Fruit fly (Drosophila melanogaster) whole organism, embryonic: ENCODE results near the gene CG14221.

Experiments
- Bteb2 ChIP-seq: fragments of 200-800 bp; sonication (Bioruptor generic); optimal IDR thresholded peaks from 2 replicates; lab custom pipeline; 2016; ENCODE audit warnings: missing biosample characterization, missing genetic modification characterization
- CG10267 ChIP-seq: fragments of 200-800 bp; sonication (Bioruptor generic); optimal IDR thresholded peaks from 2 replicates; lab custom pipeline; 2018; ENCODE audit warnings: missing biosample characterization, mild to moderate bottlenecking, missing genetic modification characterization, moderate library complexity
- CG14014 ChIP-seq: fragments of 200-800 bp; sonication (Bioruptor generic); IDR thresholded peaks from 2 replicates; pipeline ENCODE4 v1.3.6; 2022; ENCODE audit warnings: missing biosample characterization, missing genetic modification characterization
- CG15514 ChIP-seq: fragments of 200-800 bp; sonication (Bioruptor generic); optimal IDR thresholded peaks from 3 replicates; lab custom pipeline; 2017; ENCODE audit warnings: missing biosample characterization, missing genetic modification characterization, mild to moderate bottlenecking, moderate library complexity, missing genetic modification reagents
- CG17829 ChIP-seq: fragments of 200-800 bp; optimal IDR thresholded peaks from 2 replicates; lab custom pipeline; 2019; ENCODE audit warnings: missing biosample characterization, mild to moderate bottlenecking, missing genetic modification characterization, moderate library complexity
- CG2120 ChIP-seq: fragments of 200-800 bp; sonication (Bioruptor generic); optimal IDR thresholded peaks from 3 replicates; lab custom pipeline; 2016; ENCODE audit warnings: missing biosample characterization, missing genetic modification characterization
- CG2875 ChIP-seq: fragments of 200-800 bp; sonication (Bioruptor generic); optimal IDR thresholded peaks from 2 replicates; lab custom pipeline; 2017; ENCODE audit warnings: missing biosample characterization, mild to moderate bottlenecking, missing genetic modification characterization, missing genetic modification reagents
- CG32532 ChIP-seq: fragments of 200-800 bp; sonication (Bioruptor generic); IDR thresholded peaks from 2 replicates; pipeline ENCODE4 v1.3.6; 2022; ENCODE audit warnings: missing biosample characterization, missing genetic modification characterization
- CG32767 ChIP-seq: fragments of 200-800 bp; sonication (Bioruptor generic); IDR thresholded peaks from 2 replicates; pipeline ENCODE4 v1.3.6; 2022; ENCODE audit warnings: missing biosample characterization, missing genetic modification characterization
- CG34224 ChIP-seq: fragments of 200-800 bp; sonication (Bioruptor generic); IDR thresholded peaks from 3 replicates; pipeline ENCODE4 v1.3.6; 2022; ENCODE audit warnings: missing biosample characterization, missing genetic modification characterization; ENCODE audit not compliant: partially characterized antibody
- CG4328 ChIP-seq: fragments of 200-800 bp; sonication (Bioruptor generic); optimal IDR thresholded peaks from 3 replicates; lab custom pipeline; 2017; ENCODE audit warnings: missing biosample characterization, missing genetic modification reagents, missing genetic modification characterization
- CG4360 ChIP-seq: fragments of 200-800 bp; sonication (Bioruptor generic); IDR thresholded peaks from 2 replicates; pipeline ENCODE4 v1.3.6; 2022; ENCODE audit warnings: missing biosample characterization, missing genetic modification characterization
- CG4854 ChIP-seq: fragments of 200-800 bp; sonication (Bioruptor generic); optimal IDR thresholded peaks from 2 replicates; lab custom pipeline; 2016; ENCODE audit warnings: missing biosample characterization, missing genetic modification characterization, inconsistent platforms
- CG7357 ChIP-seq: fragments of 200-800 bp; sonication (Bioruptor generic); IDR thresholded peaks from 3 replicates; pipeline ENCODE4 v1.3.6; 2022; ENCODE audit warnings: missing biosample characterization, missing genetic modification characterization
- CG7928 ChIP-seq: fragments of 200-800 bp; sonication (Bioruptor generic); optimal IDR thresholded peaks from 2 replicates; lab custom pipeline; 2017; ENCODE audit warnings: missing biosample characterization, mild to moderate bottlenecking, missing genetic modification characterization
- CG8388 ChIP-seq: fragments of 200-800 bp; sonication (Bioruptor generic); optimal IDR thresholded peaks from 2 replicates; lab custom pipeline; 2019; ENCODE audit warnings: missing biosample characterization, mild to moderate bottlenecking, missing genetic modification characterization, moderate library complexity
- CG9609 ChIP-seq: fragments of 200-800 bp; sonication (Bioruptor generic); optimal IDR thresholded peaks from 3 replicates; lab custom pipeline; 2016; ENCODE audit warnings: missing biosample characterization, missing genetic modification characterization
- CG9817 ChIP-seq: fragments of 200-800 bp; sonication (Bioruptor generic); optimal IDR thresholded peaks from 2 replicates; lab custom pipeline; 2018; ENCODE audit warnings: missing biosample characterization, mild to moderate bottlenecking, missing genetic modification characterization, moderate library complexity
- Camta ChIP-seq: fragments of 200-800 bp; sonication (Bioruptor generic); optimal IDR thresholded peaks from 2 replicates; lab custom pipeline; 2016; ENCODE audit warnings: missing biosample characterization, missing genetic modification characterization
- Dad ChIP-seq: fragments of 200-800 bp; sonication (Bioruptor generic); optimal IDR thresholded peaks from 3 replicates; lab custom pipeline; 2016; ENCODE audit warnings: missing biosample characterization, missing genetic modification characterization
- Fer2 ChIP-seq: fragments of 200-800 bp; sonication (Bioruptor generic); optimal IDR thresholded peaks from 2 replicates; lab custom pipeline; 2018; ENCODE audit warnings: missing biosample characterization, mild to moderate bottlenecking, missing genetic modification characterization, moderate library complexity
- MBD-R2 ChIP-seq: fragments of 200-800 bp; sonication (Bioruptor generic); IDR thresholded peaks from 2 replicates; pipeline ENCODE4 v1.3.6; 2022; ENCODE audit warnings: missing biosample characterization, missing genetic modification characterization
- Scr ChIP-seq: fragments of 200-800 bp; sonication (Bioruptor generic); IDR thresholded peaks from 2 replicates; pipeline ENCODE4 v1.3.6; 2022; ENCODE audit warnings: missing biosample characterization, missing genetic modification characterization; ENCODE audit not compliant: partially characterized antibody
- Sry-δ ChIP-seq: fragments of 200-800 bp; sonication (Bioruptor generic); optimal IDR thresholded peaks from 2 replicates; lab custom pipeline; 2016; ENCODE audit warnings: missing biosample characterization, missing genetic modification characterization
- Ssrp ChIP-seq: fragments of 200-800 bp; sonication (Bioruptor generic); optimal IDR thresholded peaks from 2 replicates; lab custom pipeline; 2018; ENCODE audit warnings: missing biosample characterization, mild to moderate bottlenecking, missing genetic modification characterization, moderate library complexity
- TFAM ChIP-seq: fragments of 200-800 bp; sonication (Bioruptor generic); optimal IDR thresholded peaks from 2 replicates; lab custom pipeline; 2017; ENCODE audit warnings: missing biosample characterization, missing genetic modification characterization, inconsistent platforms
- Trl ChIP-seq, 3 experiments: fragments of >200 bp in 2 of 3; fragments of 200-800 bp in 1 of 3; sonication (Bioruptor generic) in 1 of 3; optimal IDR thresholded peaks; 2 replicates in 1 of 3; 3 replicates in 2 of 3; lab custom pipeline; 2016 to 2017; ENCODE audit warnings: missing biosample characterization in 1 of 3, missing genetic modification characterization in 1 of 3
- ab ChIP-seq: fragments of 200-800 bp; sonication (Bioruptor generic); optimal IDR thresholded peaks from 2 replicates; lab custom pipeline; 2016; ENCODE audit warnings: missing biosample characterization, missing genetic modification characterization
- amos ChIP-seq: fragments of 200-800 bp; sonication (Bioruptor generic); IDR thresholded peaks from 2 replicates; pipeline ENCODE4 v1.3.6; 2022; ENCODE audit warnings: missing biosample characterization, missing genetic modification characterization; ENCODE audit not compliant: partially characterized antibody
- ase ChIP-seq: fragments of 200-800 bp; sonication (Bioruptor generic); IDR thresholded peaks from 3 replicates; pipeline ENCODE4 v1.3.6; 2022; ENCODE audit warnings: missing biosample characterization, missing genetic modification characterization
- ash1 ChIP-seq: fragments of 200-800 bp; sonication (Bioruptor generic); optimal IDR thresholded peaks from 2 replicates; lab custom pipeline; 2018; ENCODE audit warnings: missing biosample characterization, mild to moderate bottlenecking, missing genetic modification characterization
- ato ChIP-seq: fragments of 200-800 bp; sonication (Bioruptor generic); IDR thresholded peaks from 2 replicates; pipeline ENCODE4 v1.3.6; 2022; ENCODE audit warnings: missing biosample characterization, missing genetic modification characterization; ENCODE audit not compliant: partially characterized antibody
- bab2 ChIP-seq: fragments of 200-800 bp; sonication (Bioruptor generic); optimal IDR thresholded peaks from 2 replicates; lab custom pipeline; 2016; ENCODE audit warnings: missing biosample characterization, missing genetic modification characterization
- cas ChIP-seq: fragments of 200-800 bp; sonication (Bioruptor generic); IDR thresholded peaks from 2 replicates; pipeline ENCODE4 v1.3.6; 2022; ENCODE audit warnings: missing biosample characterization, missing genetic modification characterization
- chn ChIP-seq: fragments of 200-800 bp; sonication (Bioruptor generic); optimal IDR thresholded peaks from 2 replicates; lab custom pipeline; 2016; ENCODE audit warnings: missing biosample characterization, missing genetic modification characterization
- cwo ChIP-seq: fragments of 200-800 bp; sonication (Bioruptor generic); optimal IDR thresholded peaks from 3 replicates; lab custom pipeline; 2017; ENCODE audit warnings: missing biosample characterization, missing genetic modification characterization, mild to moderate bottlenecking, moderate library complexity, missing genetic modification reagents
- gce ChIP-seq: fragments of 200-800 bp; sonication (Bioruptor generic); IDR thresholded peaks from 3 replicates; pipeline ENCODE4 v1.3.6; 2022; ENCODE audit warnings: missing biosample characterization, missing genetic modification characterization
- gcm2 ChIP-seq: fragments of 200-800 bp; sonication (Bioruptor generic); optimal IDR thresholded peaks from 2 replicates; lab custom pipeline; 2016; ENCODE audit warnings: missing biosample characterization, missing genetic modification characterization
- gsb ChIP-seq: fragments of 200-800 bp; sonication (Bioruptor generic); IDR thresholded peaks from 2 replicates; pipeline ENCODE4 v1.3.6; 2022; ENCODE audit warnings: missing biosample characterization, missing genetic modification characterization
- h ChIP-seq: fragments of >200 bp; optimal IDR thresholded peaks from 2 replicates; lab custom pipeline; 2017
- hb ChIP-seq: fragments of 200-800 bp; sonication (Bioruptor generic); IDR thresholded peaks from 3 replicates; pipeline ENCODE4 v1.3.6; 2022; ENCODE audit warnings: missing biosample characterization, missing genetic modification characterization; ENCODE audit not compliant: partially characterized antibody
- lilli ChIP-seq: fragments of 200-800 bp; sonication (Bioruptor generic); optimal IDR thresholded peaks from 3 replicates; lab custom pipeline; 2016; ENCODE audit warnings: missing biosample characterization, missing genetic modification characterization
- lov ChIP-seq, 2 experiments: fragments of 200-800 bp in 1 of 2; fragments of >200 bp in 1 of 2; sonication (Bioruptor generic) in 1 of 2; IDR thresholded peaks in 1 of 2; optimal IDR thresholded peaks in 1 of 2; 2 replicates in 1 of 2; 3 replicates in 1 of 2; pipeline versions ENCODE4 v1.3.6 to Lab custom; 2017 to 2022; ENCODE audit warnings: missing biosample characterization in 1 of 2, missing genetic modification characterization in 1 of 2
- nerfin-1 ChIP-seq: fragments of 200-800 bp; sonication (Bioruptor generic); optimal IDR thresholded peaks from 3 replicates; lab custom pipeline; 2019; ENCODE audit warnings: missing biosample characterization, mild to moderate bottlenecking, missing genetic modification characterization, moderate library complexity
- nom ChIP-seq: fragments of 200-800 bp; sonication (Bioruptor generic); optimal IDR thresholded peaks from 2 replicates; lab custom pipeline; 2017; ENCODE audit warnings: missing biosample characterization, missing genetic modification characterization, mild to moderate bottlenecking, moderate library complexity, missing genetic modification reagents
- peb ChIP-seq: fragments of 200-800 bp; sonication (Bioruptor generic); IDR thresholded peaks from 2 replicates; pipeline ENCODE4 v1.3.6; 2022; ENCODE audit warnings: missing biosample characterization, missing genetic modification characterization
- sr ChIP-seq: fragments of 200-800 bp; sonication (Bioruptor generic); IDR thresholded peaks from 3 replicates; pipeline ENCODE4 v1.3.6; 2022; ENCODE audit warnings: missing biosample characterization, missing genetic modification characterization
- trh ChIP-seq: fragments of 200-800 bp; sonication (Bioruptor generic); optimal IDR thresholded peaks from 2 replicates; lab custom pipeline; 2016; ENCODE audit warnings: missing biosample characterization, missing genetic modification characterization
- unc-4 ChIP-seq: fragments of 200-800 bp; sonication (Bioruptor generic); IDR thresholded peaks from 2 replicates; pipeline ENCODE4 v1.3.6; 2022; ENCODE audit warnings: missing biosample characterization, missing genetic modification characterization; ENCODE audit not compliant: partially characterized antibody
- wor ChIP-seq: fragments of 200-800 bp; sonication (Bioruptor generic); IDR thresholded peaks from 2 replicates; pipeline ENCODE4 v1.3.6; 2022; ENCODE audit warnings: missing biosample characterization, missing genetic modification characterization

CG14221 gene

DNA sequence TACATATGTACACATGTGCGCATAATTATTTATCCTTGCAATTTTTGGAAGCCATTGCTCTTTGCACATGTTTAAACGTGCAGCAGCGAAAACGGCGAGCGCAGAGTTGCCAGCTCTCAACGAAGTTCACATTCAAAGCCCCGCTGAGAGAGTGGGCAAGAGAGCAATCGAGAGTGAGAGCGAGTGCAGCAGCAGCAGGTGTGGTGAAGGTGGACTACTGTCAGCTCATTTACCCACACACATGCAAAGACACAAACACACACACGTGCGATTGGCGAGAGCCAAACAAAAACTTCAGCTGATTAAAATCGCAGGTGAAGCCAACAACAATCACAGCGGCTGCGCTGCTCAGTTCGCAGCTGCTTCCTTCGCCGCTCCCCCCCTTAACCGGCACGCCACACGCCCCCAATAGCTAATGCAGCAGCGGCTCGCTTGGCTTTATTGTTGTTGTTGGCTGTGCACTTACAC, 10.4 kb upstream of the CG14221 start (continued):
- TF ChIP-seq CG17829 (tag; lab: Kevin White, UChicago) (no peak), CG7928 (no peak), Camta (GFP tag; lab: Kevin White, UChicago) (no peak), ash1 (GFP tag; lab: Kevin White, UChicago) (no peak), Ssrp (tag; lab: Kevin White, UChicago) (no peak), CG14014 (GFP tag; lab: Robert Waterston, UW) (no peak), CG32532 (GFP tag; lab: Robert Waterston, UW) (no peak; the same call in 1 of the 2 replicates), gce (GFP tag; lab: Robert Waterston, UW) (no peak), h (lab: Kevin White, UChicago) (no peak), TFAM (GFP tag; lab: Kevin White, UChicago) (no peak), chn (GFP tag; lab: Kevin White, UChicago) (no peak), ase (no peak), gsb (no peak), CG4360 (GFP tag; lab: Robert Waterston, UW) (peak; percentile 83), cwo (GFP tag; lab: Kevin White, UChicago) (no peak), MBD-R2 (GFP tag; lab: Robert Waterston, UW) (no peak), CG34224 (GFP tag; lab: Robert Waterston, UW) (peak; percentile 56; the same call in 2 of the 3 replicates), CG4854 (GFP tag; lab: Kevin White, UChicago) (no peak), gcm2 (no peak), nom (peak; percentile 62), Sry-δ (no peak), CG4328 (GFP tag; lab: Kevin White, UChicago) (no peak), nerfin-1 (tag; lab: Kevin White, UChicago) (peak; percentile 20), sr (no peak; the same call in 2 of the 3 replicates), lilli (no peak), CG7357 (no peak), hb (GFP tag; lab: Robert Waterston, UW) (no peak), CG2875 (GFP tag; lab: Kevin White, UChicago) (no peak), Trl (optimal IDR thresholded peaks at IDR 0.05; lab: Kevin White, UChicago) (peak; percentile 84 to 92), Trl (GFP tag; optimal IDR thresholded peaks at IDR 0.05; lab: Kevin White, UChicago) (no peak), CG2120 (no peak), Dad (no peak), peb (no peak), CG9609 (GFP tag; lab: Kevin White, UChicago) (no peak), Fer2 (tag; lab: Kevin White, UChicago) (no peak), unc-4 (GFP tag; lab: Robert Waterston, UW) (no peak), ab (no peak), CG8388 (GFP tag; lab: Kevin White, UChicago) (no peak), Scr (GFP tag; lab: Robert Waterston, UW) (peak; percentile 14; the same call in 1 of the 2 replicates), bab2 (GFP tag; lab: Kevin White, UChicago) (no peak), cas (GFP tag; lab: Robert Waterston, UW) (no peak), amos (peak; percentile 51; the same call in 1 of the 2 replicates), wor (no peak), lov (optimal IDR thresholded peaks at IDR 0.05; lab: Kevin White, UChicago) (no peak), lov (GFP tag; IDR thresholded peaks at IDR 0.05; lab: Robert Waterston, UW) (no peak), ato (GFP tag; lab: Robert Waterston, UW) (0 out of 2 replicates have a peak, but pooled peaks have one; percentile 18), CG15514 (GFP tag; lab: Kevin White, UChicago) (no peak), CG10267 (tag; lab: Kevin White, UChicago) (no peak), trh (GFP tag; lab: Kevin White, UChicago) (no peak), CG32767 (GFP tag; lab: Robert Waterston, UW) (no peak), CG9817 (tag; lab: Kevin White, UChicago) (no peak), Bteb2 (no peak)
